Worm (Caenorhabditis elegans) whole organism, L3 larva: ENCODE data around the gene C30G7.4.

Experiments used
- jun-1 ChIP-seq: fragments of 150-350 bp; optimal IDR thresholded peaks from 2 replicates; lab custom pipeline; 2014; ENCODE audit warnings: missing biosample characterization, missing genetic modification reagents, missing genetic modification characterization
- nhr-237 ChIP-seq: fragments of 150-350 bp; optimal IDR thresholded peaks from 2 replicates; lab custom pipeline; 2014; ENCODE audit warnings: missing biosample characterization, missing genetic modification characterization
- pqm-1 ChIP-seq: fragments of 150-350 bp; optimal IDR thresholded peaks from 2 replicates; lab custom pipeline; 2017; ENCODE audit warnings: missing biosample characterization, missing genetic modification characterization, inconsistent platforms
- unc-39 ChIP-seq: sonication (generic microtip); optimal IDR thresholded peaks from 4 replicates; lab custom pipeline; 2017; ENCODE audit warnings: missing biosample characterization, missing genetic modification characterization
- unc-62 ChIP-seq: fragments of 150-350 bp; sonication (generic microtip); optimal IDR thresholded peaks from 4 replicates; lab custom pipeline; 2014; ENCODE audit warnings: missing biosample characterization, missing genetic modification reagents, missing genetic modification characterization

ce11 chrV:14945697-14946096 lies 1.2 kb downstream of the C30G7.4 start, which contains the start of gene C30G7.3:
- no peak for TF ChIP-seq unc-62 (GFP tag; lab: Kevin White, UChicago)
- no peak for TF ChIP-seq pqm-1 (tag; lab: Kevin White, UChicago)
- no peak for TF ChIP-seq unc-39 (tag; lab: Kevin White, UChicago)
- TF ChIP-seq nhr-237 (tag; lab: Kevin White, UChicago): no peak
- TF ChIP-seq jun-1: no peak
